Fruit fly (Drosophila melanogaster) whole organism, prepupa: ENCODE measurements around the gene Proc-R.

ENCODE experiments used
- CG10631 ChIP-seq: fragments of 200-800 bp; sonication (Bioruptor generic); optimal IDR thresholded peaks from 2 replicates; lab custom pipeline; 2016; ENCODE audit warnings: missing biosample characterization, missing genetic modification characterization
- CG10669 ChIP-seq: fragments of 200-800 bp; sonication (Bioruptor generic); optimal IDR thresholded peaks from 3 replicates; lab custom pipeline; 2018; ENCODE audit warnings: missing biosample characterization, mild to moderate bottlenecking, missing genetic modification characterization, moderate library complexity
- CG11902 ChIP-seq: fragments of 200-800 bp; sonication (Bioruptor generic); optimal IDR thresholded peaks from 3 replicates; lab custom pipeline; 2016; ENCODE audit warnings: missing biosample characterization, missing genetic modification characterization
- CG15336 ChIP-seq: fragments of 200-800 bp; sonication (Bioruptor generic); IDR thresholded peaks from 2 replicates; pipeline ENCODE4 v1.3.6; 2022; ENCODE audit warnings: missing biosample characterization, missing genetic modification characterization
- CG1621 ChIP-seq: fragments of 200-800 bp; sonication (Bioruptor generic); optimal IDR thresholded peaks from 3 replicates; lab custom pipeline; 2018; ENCODE audit warnings: missing biosample characterization, mild to moderate bottlenecking, missing genetic modification characterization
- CG16779 ChIP-seq: fragments of 200-800 bp; sonication (Bioruptor generic); optimal IDR thresholded peaks from 3 replicates; lab custom pipeline; 2017; ENCODE audit warnings: missing biosample characterization, mild to moderate bottlenecking, missing genetic modification characterization
- CG3032 ChIP-seq: fragments of 200-800 bp; optimal IDR thresholded peaks from 2 replicates; lab custom pipeline; 2019; ENCODE audit warnings: missing biosample characterization, mild to moderate bottlenecking, missing genetic modification characterization, moderate library complexity
- CG32006 ChIP-seq: fragments of 200-800 bp; sonication (Bioruptor generic); optimal IDR thresholded peaks from 3 replicates; lab custom pipeline; 2017; ENCODE audit warnings: missing biosample characterization, mild to moderate bottlenecking, missing genetic modification characterization
- CG3919 ChIP-seq: fragments of 200-800 bp; sonication (Bioruptor generic); optimal IDR thresholded peaks from 3 replicates; lab custom pipeline; 2016; ENCODE audit warnings: missing biosample characterization, missing genetic modification characterization
- CG4318 ChIP-seq: fragments of 200-800 bp; sonication (Bioruptor generic); optimal IDR thresholded peaks from 3 replicates; lab custom pipeline; 2017; ENCODE audit warnings: missing biosample characterization, mild to moderate bottlenecking, missing genetic modification characterization
- CG6163 ChIP-seq: fragments of 200-800 bp; sonication (Bioruptor generic); IDR thresholded peaks from 3 replicates; pipeline ENCODE4 v1.3.6; 2022; ENCODE audit warnings: missing biosample characterization, missing genetic modification characterization
- CG7368 ChIP-seq: fragments of 200-800 bp; sonication (Bioruptor generic); optimal IDR thresholded peaks from 3 replicates; lab custom pipeline; 2016; ENCODE audit warnings: missing biosample characterization, missing genetic modification characterization
- CG8119 ChIP-seq: fragments of 200-800 bp; sonication (Bioruptor generic); IDR thresholded peaks from 3 replicates; pipeline ENCODE4 v1.3.6; 2022; ENCODE audit warnings: missing biosample characterization, missing genetic modification characterization
- Eip78C ChIP-seq: fragments of 200-800 bp; sonication (Bioruptor generic); peaks from one replicate; lab custom pipeline; 2016; ENCODE audit warnings: missing biosample characterization, missing genetic modification characterization
- Eip93F ChIP-seq: fragments of 200-800 bp; sonication (Bioruptor generic); optimal IDR thresholded peaks from 2 replicates; lab custom pipeline; 2016; ENCODE audit warnings: missing biosample characterization, mild to moderate bottlenecking, missing genetic modification characterization
- Ets21C ChIP-seq: fragments of 200-800 bp; sonication (Bioruptor generic); optimal IDR thresholded peaks from 3 replicates; lab custom pipeline; 2016; ENCODE audit warnings: missing biosample characterization, missing genetic modification characterization
- Ets96B ChIP-seq: fragments of 200-800 bp; optimal IDR thresholded peaks from 2 replicates; lab custom pipeline; 2019; ENCODE audit warnings: missing biosample characterization, mild to moderate bottlenecking, missing genetic modification characterization, moderate library complexity
- Hr38 ChIP-seq: sonication (Bioruptor generic); optimal IDR thresholded peaks from 2 replicates; lab custom pipeline; 2016; ENCODE audit warnings: missing biosample characterization, missing genetic modification characterization
- Hr39 ChIP-seq: fragments of 200-800 bp; sonication (Bioruptor generic); optimal IDR thresholded peaks from 2 replicates; lab custom pipeline; 2016; ENCODE audit warnings: missing biosample characterization, missing genetic modification characterization
- Hr4 ChIP-seq: fragments of 200-800 bp; sonication (Bioruptor generic); optimal IDR thresholded peaks from 3 replicates; lab custom pipeline; 2016; ENCODE audit warnings: missing biosample characterization, missing genetic modification characterization
- Lpt ChIP-seq: fragments of 200-800 bp; sonication (Bioruptor generic); optimal IDR thresholded peaks from 3 replicates; lab custom pipeline; 2016; ENCODE audit warnings: missing biosample characterization, missing genetic modification characterization
- Met ChIP-seq: fragments of 200-800 bp; sonication (Bioruptor generic); optimal IDR thresholded peaks from 3 replicates; lab custom pipeline; 2016; ENCODE audit warnings: missing biosample characterization, missing genetic modification characterization
- Sox15 ChIP-seq: fragments of 200-800 bp; sonication (Bioruptor generic); optimal IDR thresholded peaks from 3 replicates; lab custom pipeline; 2016; ENCODE audit warnings: missing biosample characterization, missing genetic modification characterization
- dsx ChIP-seq: fragments of 200-800 bp; optimal IDR thresholded peaks from 3 replicates; lab custom pipeline; 2019; ENCODE audit warnings: missing biosample characterization, mild to moderate bottlenecking, missing genetic modification characterization, moderate library complexity; ENCODE audit not compliant: poor library complexity, severe bottlenecking
- eg ChIP-seq: fragments of 200-800 bp; sonication (Bioruptor generic); IDR thresholded peaks from 3 replicates; pipeline ENCODE4 v1.3.6; 2022; ENCODE audit warnings: missing biosample characterization, missing genetic modification characterization
- esn ChIP-seq: fragments of 200-800 bp; sonication (Bioruptor generic); optimal IDR thresholded peaks from 2 replicates; lab custom pipeline; 2016; ENCODE audit warnings: missing biosample characterization, mild to moderate bottlenecking, missing genetic modification characterization, moderate library complexity
- fd59A ChIP-seq: fragments of 200-800 bp; sonication (Bioruptor generic); optimal IDR thresholded peaks from 2 replicates; lab custom pipeline; 2017; ENCODE audit warnings: missing biosample characterization, mild to moderate bottlenecking, missing genetic modification characterization, missing genetic modification reagents
- fd85E ChIP-seq: fragments of 200-800 bp; sonication (Bioruptor generic); optimal IDR thresholded peaks from 3 replicates; lab custom pipeline; 2016; ENCODE audit warnings: missing biosample characterization, missing genetic modification characterization
- fkh ChIP-seq: fragments of 200-800 bp; sonication (Bioruptor generic); optimal IDR thresholded peaks from 3 replicates; lab custom pipeline; 2017; ENCODE audit warnings: missing biosample characterization, mild to moderate bottlenecking, missing genetic modification characterization, moderate library complexity
- pdm3 ChIP-seq: fragments of 200-800 bp; sonication (Bioruptor generic); optimal IDR thresholded peaks from 3 replicates; lab custom pipeline; 2016; ENCODE audit warnings: missing biosample characterization, missing genetic modification characterization
- svp ChIP-seq: fragments of 200-800 bp; sonication (Bioruptor generic); peaks from one replicate; lab custom pipeline; 2016; ENCODE audit warnings: missing biosample characterization, missing genetic modification characterization
- topi ChIP-seq: fragments of 200-800 bp; sonication (Bioruptor generic); optimal IDR thresholded peaks from 3 replicates; lab custom pipeline; 2016; ENCODE audit warnings: missing biosample characterization, missing genetic modification characterization
- vri ChIP-seq: fragments of 200-800 bp; sonication (Bioruptor generic); optimal IDR thresholded peaks from 3 replicates; lab custom pipeline; 2016; ENCODE audit warnings: missing biosample characterization, mild to moderate bottlenecking, missing genetic modification characterization

Gene Proc-R

DNA sequence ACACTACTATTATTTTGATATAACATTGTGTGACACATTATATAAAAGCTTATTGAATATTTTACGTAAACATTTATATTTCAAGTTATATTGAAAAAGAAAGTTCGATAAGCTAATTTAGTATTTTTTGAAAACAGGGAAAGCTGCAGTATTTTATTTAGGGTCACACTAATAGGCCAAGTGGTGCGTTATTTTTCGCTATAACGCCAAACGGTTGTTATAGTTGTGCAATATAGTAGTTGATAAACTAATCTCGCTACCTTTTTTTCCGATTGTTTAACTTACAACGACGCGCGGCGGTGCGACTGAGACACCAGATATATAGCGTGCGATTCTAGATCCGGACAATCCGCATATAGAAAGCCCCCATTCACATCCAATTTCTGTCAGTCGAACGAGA, 5.6 kb upstream of the Proc-R start, which contains the start of gene Pdha:
TSS of gene Pdha (plus strand) at position 167 of the 400 bp plus-strand sequence.
- TF ChIP-seq vri (GFP tag; lab: Kevin White, UChicago) (peak; percentile 24), CG3032 (tag; lab: Kevin White, UChicago) (no peak), dsx (GFP tag; lab: Kevin White, UChicago) (peak; percentile 13), svp (GFP tag; lab: Kevin White, UChicago) (peak; percentile 30)
- TF ChIP-seq, all 60 proteins: peak for 3

DNA sequence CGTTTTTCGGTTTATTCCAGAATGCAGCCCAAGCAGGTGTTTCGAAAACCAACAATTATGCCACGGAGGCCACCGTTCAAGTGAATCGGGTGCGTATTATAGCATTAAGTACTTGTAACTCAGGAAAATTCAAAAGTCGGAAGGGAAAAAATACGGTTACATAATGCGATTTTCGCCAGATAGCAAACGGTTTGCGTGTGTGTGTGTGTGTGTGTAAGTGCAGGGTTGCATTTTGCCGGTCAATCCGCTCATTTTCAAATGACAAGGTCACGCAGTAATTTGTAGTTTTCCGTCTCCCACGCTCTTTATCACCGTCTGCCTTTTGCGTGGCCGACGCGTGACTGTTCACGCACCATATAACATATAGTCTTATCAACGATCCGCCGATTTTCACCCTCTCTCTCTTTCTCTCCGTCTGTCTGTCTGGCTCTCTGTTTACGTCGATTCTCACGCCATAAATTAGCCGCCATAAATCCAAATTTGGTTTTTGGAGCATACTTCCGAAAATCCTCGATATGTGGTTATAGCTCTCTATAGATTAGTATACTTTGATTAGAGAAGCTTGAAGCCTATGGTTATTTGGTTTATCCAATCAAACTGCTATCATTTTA, 4.8 kb upstream of the Proc-R start:
- no peak for TF ChIP-seq Hr4 (GFP tag; lab: Kevin White, UChicago)
- TF ChIP-seq CG4318 (GFP tag; lab: Kevin White, UChicago), result no peak
- no peak for TF ChIP-seq CG1621 (tag; lab: Kevin White, UChicago)
- peak; percentile 42 for TF ChIP-seq Hr39 (GFP tag; lab: Kevin White, UChicago)
- peak; percentile 79 for TF ChIP-seq vri (GFP tag; lab: Kevin White, UChicago)
- peak; percentile 61 for TF ChIP-seq Eip78C (GFP tag; lab: Kevin White, UChicago)
- TF ChIP-seq CG6163 (GFP tag; lab: Robert Waterston, UW), result no peak
- no peak for TF ChIP-seq CG7368 (GFP tag; lab: Kevin White, UChicago)

DNA sequence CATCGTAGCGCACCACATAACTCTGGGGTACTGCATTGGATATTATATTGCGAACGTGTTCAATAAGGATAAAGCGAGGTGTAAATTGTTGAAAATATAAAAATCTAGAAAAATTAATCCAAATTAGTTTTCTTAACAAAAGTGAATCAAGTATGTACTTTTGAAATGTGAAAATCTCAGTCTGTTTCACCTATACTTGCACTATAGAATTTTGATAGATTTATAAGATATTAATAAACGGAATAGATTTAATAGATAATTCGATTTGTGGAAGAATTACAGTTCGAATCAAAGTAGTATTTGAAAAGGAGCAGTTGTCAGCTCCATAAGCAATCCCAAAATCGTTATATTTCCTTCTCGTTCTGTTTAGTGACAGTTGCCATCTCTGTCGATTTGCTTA, 2.7 kb upstream of the Proc-R start, which contains the start of gene CG7024:
TSS of gene CG7024 (plus strand) at position 301 of the 400 bp plus-strand sequence.
- no peak for TF ChIP-seq Eip93F
- no peak for TF ChIP-seq Hr38 (GFP tag; lab: Kevin White, UChicago)
- no peak for TF ChIP-seq Ets96B
- TF ChIP-seq svp (GFP tag; lab: Kevin White, UChicago), result no peak
- no peak for TF ChIP-seq fd85E (GFP tag; lab: Kevin White, UChicago)
- no peak for TF ChIP-seq Hr4 (GFP tag; lab: Kevin White, UChicago)
- no peak for TF ChIP-seq CG16779
- no peak for TF ChIP-seq vri (GFP tag; lab: Kevin White, UChicago)

- TF ChIP-seq CG10669 (GFP tag; lab: Kevin White, UChicago) (no peak), eg (0 out of 3 replicates have a peak, but pooled peaks have one; percentile 36), Eip93F (no peak), Sox15 (GFP tag; lab: Kevin White, UChicago) (no peak), pdm3 (GFP tag; lab: Kevin White, UChicago) (no peak), CG32006 (GFP tag; lab: Kevin White, UChicago) (peak; percentile 39), Lpt (GFP tag; lab: Kevin White, UChicago) (no peak), CG8119 (0 out of 3 replicates have a peak, but pooled peaks have one; percentile 24), fkh (GFP tag; lab: Kevin White, UChicago) (no peak), CG10631 (GFP tag; lab: Kevin White, UChicago) (no peak), CG15336 (GFP tag; lab: Robert Waterston, UW) (no peak), vri (GFP tag; lab: Kevin White, UChicago) (no peak), Eip78C (GFP tag; lab: Kevin White, UChicago) (peak; percentile 54), esn (GFP tag; lab: Kevin White, UChicago) (no peak), CG11902 (GFP tag; lab: Kevin White, UChicago) (no peak), CG3919 (GFP tag; lab: Kevin White, UChicago) (peak; percentile 5), topi (GFP tag; lab: Kevin White, UChicago) (no peak), CG6163 (GFP tag; lab: Robert Waterston, UW) (0 out of 3 replicates have a peak, but pooled peaks have one; percentile 22), Ets21C (GFP tag; lab: Kevin White, UChicago) (no peak), fd59A (no peak), svp (GFP tag; lab: Kevin White, UChicago) (peak; percentile 63), Hr39 (GFP tag; lab: Kevin White, UChicago) (no peak), Met (GFP tag; lab: Kevin White, UChicago) (peak; percentile 0)
Observed at dm6 chrX:4762267-4762666, 54.6 kb downstream of the Proc-R start.
